Worm (Caenorhabditis elegans) whole organism, late embryonic: ENCODE data around the gene tag-267.

Experiments used
- Y22D7AL.16 ChIP-seq: sonication (generic microtip); optimal IDR thresholded peaks from 2 replicates; lab custom pipeline; 2016; ENCODE audit warnings: missing genetic modification characterization, missing compliant biosample characterization
- ceh-24 ChIP-seq: sonication (generic microtip); optimal IDR thresholded peaks from 2 replicates; lab custom pipeline; 2016; ENCODE audit warnings: mild to moderate bottlenecking, missing genetic modification characterization, missing compliant biosample characterization
- dve-1 ChIP-seq: sonication (generic microtip); optimal IDR thresholded peaks from 2 replicates; lab custom pipeline; 2017; ENCODE audit warnings: antibody characterized with exemption, mild to moderate bottlenecking, missing genetic modification characterization, missing compliant biosample characterization
- fkh-10 ChIP-seq: fragments of 150-350 bp; optimal IDR thresholded peaks from 2 replicates; lab custom pipeline; 2014; ENCODE audit warnings: missing biosample characterization, missing genetic modification reagents, missing genetic modification characterization
- hlh-30 ChIP-seq: sonication (generic microtip); optimal IDR thresholded peaks from 2 replicates; lab custom pipeline; 2017; ENCODE audit warnings: antibody characterized with exemption, missing genetic modification characterization, missing compliant biosample characterization; ENCODE audit not compliant: insufficient read depth
- nfya-1 ChIP-seq: sonication (generic microtip); optimal IDR thresholded peaks from 2 replicates; lab custom pipeline; 2017; ENCODE audit warnings: missing genetic modification characterization, mild to moderate bottlenecking, missing compliant biosample characterization, antibody characterized with exemption, moderate library complexity
- nhr-11 ChIP-seq: fragments of 150-350 bp; optimal IDR thresholded peaks from 2 replicates; lab custom pipeline; 2014; ENCODE audit warnings: missing biosample characterization, missing genetic modification characterization
- pag-3 ChIP-seq: sonication (generic microtip); optimal IDR thresholded peaks from 2 replicates; lab custom pipeline; 2016; ENCODE audit warnings: missing compliant biosample characterization, missing genetic modification characterization, borderline replicate concordance
- pha-4 ChIP-seq: fragments of 150-350 bp; optimal IDR thresholded peaks from 2 replicates; lab custom pipeline; 2018; ENCODE audit warnings: missing biosample characterization, missing genetic modification reagents, missing genetic modification characterization
- pros-1 ChIP-seq: fragments of 150-350 bp; optimal IDR thresholded peaks from 2 replicates; lab custom pipeline; 2014; ENCODE audit warnings: missing biosample characterization, missing genetic modification reagents, missing genetic modification characterization
- sox-4 ChIP-seq: sonication (generic microtip); optimal IDR thresholded peaks from 2 replicates; lab custom pipeline; 2017; ENCODE audit warnings: mild to moderate bottlenecking, missing genetic modification characterization, inconsistent platforms, missing compliant biosample characterization
- unc-42 ChIP-seq: sonication (generic microtip); optimal IDR thresholded peaks from 2 replicates; lab custom pipeline; 2016; ENCODE audit warnings: missing genotype, missing genetic modification characterization, missing compliant biosample characterization
- unc-86 ChIP-seq: sonication (generic microtip); optimal IDR thresholded peaks from 2 replicates; lab custom pipeline; 2016; ENCODE audit warnings: missing genetic modification characterization, missing compliant biosample characterization

- no peak for TF ChIP-seq pha-4 (tag; lab: Kevin White, UChicago)
- no peak for TF ChIP-seq pros-1 (tag; lab: Kevin White, UChicago)
- no peak for TF ChIP-seq nfya-1
- TF ChIP-seq ceh-24 (tag; lab: Kevin White, UChicago): no peak
- TF ChIP-seq hlh-30 (tag; lab: Kevin White, UChicago): no peak
- no peak for TF ChIP-seq unc-86 (tag; lab: Kevin White, UChicago)
- TF ChIP-seq unc-42: peak; percentile 60
- no peak for TF ChIP-seq dve-1 (tag; lab: Kevin White, UChicago)
- no peak for TF ChIP-seq nhr-11 (tag; lab: Kevin White, UChicago)
- TF ChIP-seq fkh-10 (GFP tag; lab: Kevin White, UChicago): no peak
- no peak for TF ChIP-seq pag-3 (tag; lab: Kevin White, UChicago)
- no peak for TF ChIP-seq sox-4
- no peak for TF ChIP-seq Y22D7AL.16 (tag; lab: Kevin White, UChicago)
These were observed 6.0 kb upstream of the tag-267 start, which contains the start of gene fem-2 for ce11 chrIII:634618-635017.
